Worm (Caenorhabditis elegans): ENCODE data around the gene srlf-33.

- TF ChIP-seq klf-2 (GFP tag; conservative IDR thresholded peaks at IDR 0.05), result no peak
- no peak for TF ChIP-seq flt-1 (GFP tag; IDR thresholded peaks at IDR 0.05)
These were observed 31.9 kb downstream of the srlf-33 start for ce11 chrIV:11893336-11893735.
